Worm (Caenorhabditis elegans) whole organism, late embryonic: ENCODE measurements around the gene sna-2.

Source experiments
- C38D4.7 ChIP-seq: fragments of 200-800 bp; sonication (Bioruptor generic); optimal IDR thresholded peaks from 2 replicates; lab custom pipeline; 2018; ENCODE audit warnings: mild to moderate bottlenecking, missing genetic modification characterization, moderate library complexity, missing compliant biosample characterization
- Y22D7AL.16 ChIP-seq: sonication (generic microtip); optimal IDR thresholded peaks from 2 replicates; lab custom pipeline; 2016; ENCODE audit warnings: missing genetic modification characterization, missing compliant biosample characterization
- ceh-19 ChIP-seq: fragments of 200-800 bp; sonication (Bioruptor generic); optimal IDR thresholded peaks from 2 replicates; lab custom pipeline; 2018; ENCODE audit warnings: mild to moderate bottlenecking, missing genetic modification characterization, missing compliant biosample characterization
- ceh-2 ChIP-seq: sonication (generic microtip); optimal IDR thresholded peaks from 2 replicates; lab custom pipeline; 2016; ENCODE audit warnings: missing genotype, missing genetic modification characterization, missing compliant biosample characterization
- ceh-31 ChIP-seq: sonication (generic microtip); optimal IDR thresholded peaks from 2 replicates; lab custom pipeline; 2016; ENCODE audit warnings: missing genetic modification characterization, missing compliant biosample characterization
- ceh-45 ChIP-seq: fragments of 200-800 bp; sonication (Bioruptor generic); IDR thresholded peaks from 2 replicates; pipeline ENCODE4 v1.3.6; 2022; ENCODE audit warnings: missing genetic modification reagents, missing genetic modification characterization, missing compliant biosample characterization
- ceh-48 ChIP-seq: sonication (generic microtip); optimal IDR thresholded peaks from 2 replicates; lab custom pipeline; 2016; ENCODE audit warnings: missing genetic modification characterization, inconsistent platforms, missing compliant biosample characterization
- ceh-6 ChIP-seq: fragments of 200-800 bp; sonication (Bioruptor generic); optimal IDR thresholded peaks from 2 replicates; lab custom pipeline; 2018; ENCODE audit warnings: mild to moderate bottlenecking, missing genetic modification characterization, missing compliant biosample characterization
- ceh-9 ChIP-seq: sonication (generic microtip); optimal IDR thresholded peaks from 2 replicates; lab custom pipeline; 2016; ENCODE audit warnings: mild to moderate bottlenecking, missing genetic modification characterization, inconsistent platforms, missing compliant biosample characterization
- che-1 ChIP-seq: sonication (generic microtip); optimal IDR thresholded peaks from 2 replicates; lab custom pipeline; 2016; ENCODE audit warnings: mild to moderate bottlenecking, missing genetic modification characterization, missing compliant biosample characterization
- elt-2 ChIP-seq: sonication (generic microtip); optimal IDR thresholded peaks from 2 replicates; lab custom pipeline; 2016; ENCODE audit warnings: missing genetic modification reagents, missing genetic modification characterization, missing compliant biosample characterization
- elt-4 ChIP-seq: sonication (generic microtip); optimal IDR thresholded peaks from 2 replicates; lab custom pipeline; 2016; ENCODE audit warnings: missing genetic modification characterization, missing compliant biosample characterization
- ets-4 ChIP-seq: sonication (generic microtip); optimal IDR thresholded peaks from 2 replicates; lab custom pipeline; 2016; ENCODE audit warnings: missing genetic modification characterization, missing compliant biosample characterization
- fax-1 ChIP-seq: sonication (generic microtip); optimal IDR thresholded peaks from 2 replicates; lab custom pipeline; 2016; ENCODE audit warnings: missing genotype, missing genetic modification characterization, missing compliant biosample characterization
- fkh-10 ChIP-seq: fragments of 150-350 bp; optimal IDR thresholded peaks from 2 replicates; lab custom pipeline; 2014; ENCODE audit warnings: missing biosample characterization, missing genetic modification reagents, missing genetic modification characterization
- fkh-6 ChIP-seq: sonication (generic microtip); optimal IDR thresholded peaks from 2 replicates; lab custom pipeline; 2016; ENCODE audit warnings: missing genetic modification characterization, missing compliant biosample characterization
- gmeb-2 ChIP-seq: sonication (generic microtip); optimal IDR thresholded peaks from 2 replicates; lab custom pipeline; 2016; ENCODE audit warnings: missing genetic modification characterization, inconsistent platforms, missing compliant biosample characterization
- hlh-30 ChIP-seq: sonication (generic microtip); optimal IDR thresholded peaks from 2 replicates; lab custom pipeline; 2017; ENCODE audit warnings: antibody characterized with exemption, missing genetic modification characterization, missing compliant biosample characterization; ENCODE audit not compliant: insufficient read depth
- hlh-6 ChIP-seq: sonication (generic microtip); optimal IDR thresholded peaks from 2 replicates; lab custom pipeline; 2016; ENCODE audit warnings: missing genotype, missing genetic modification characterization, missing compliant biosample characterization
- lim-6 ChIP-seq: sonication (generic microtip); optimal IDR thresholded peaks from 2 replicates; lab custom pipeline; 2016; ENCODE audit warnings: missing genetic modification characterization, missing compliant biosample characterization
- lin-11 ChIP-seq: fragments of 200-800 bp; sonication (Bioruptor generic); optimal IDR thresholded peaks from 2 replicates; lab custom pipeline; 2018; ENCODE audit warnings: mild to moderate bottlenecking, missing genetic modification characterization, missing compliant biosample characterization
- nfya-1 ChIP-seq: sonication (generic microtip); optimal IDR thresholded peaks from 2 replicates; lab custom pipeline; 2017; ENCODE audit warnings: missing genetic modification characterization, mild to moderate bottlenecking, missing compliant biosample characterization, antibody characterized with exemption, moderate library complexity
- nhr-11 ChIP-seq: fragments of 150-350 bp; optimal IDR thresholded peaks from 2 replicates; lab custom pipeline; 2014; ENCODE audit warnings: missing biosample characterization, missing genetic modification characterization
- nhr-232 ChIP-seq: sonication (generic microtip); optimal IDR thresholded peaks from 2 replicates; lab custom pipeline; 2016; ENCODE audit warnings: missing genetic modification characterization, missing compliant biosample characterization
- npax-4 ChIP-seq: sonication (generic microtip); optimal IDR thresholded peaks from 2 replicates; lab custom pipeline; 2016; ENCODE audit warnings: missing genetic modification characterization, missing compliant biosample characterization
- pag-3 ChIP-seq: sonication (generic microtip); optimal IDR thresholded peaks from 2 replicates; lab custom pipeline; 2016; ENCODE audit warnings: missing compliant biosample characterization, missing genetic modification characterization, borderline replicate concordance
- pax-1 ChIP-seq: fragments of 150-350 bp; optimal IDR thresholded peaks from 2 replicates; lab custom pipeline; 2014; ENCODE audit warnings: missing biosample characterization, missing genetic modification characterization
- pha-2 ChIP-seq: sonication (generic microtip); optimal IDR thresholded peaks from 2 replicates; lab custom pipeline; 2017; ENCODE audit warnings: mild to moderate bottlenecking, missing genetic modification characterization, missing compliant biosample characterization
- ref-2 ChIP-seq: sonication (generic microtip); optimal IDR thresholded peaks from 2 replicates; lab custom pipeline; 2016; ENCODE audit warnings: missing genetic modification characterization, missing compliant biosample characterization
- rnt-1 ChIP-seq: sonication (generic microtip); optimal IDR thresholded peaks from 2 replicates; lab custom pipeline; 2016; ENCODE audit warnings: missing genetic modification characterization, missing compliant biosample characterization
- sdc-2 ChIP-seq: sonication (generic microtip); optimal IDR thresholded peaks from 2 replicates; lab custom pipeline; 2016; ENCODE audit warnings: missing genotype, missing genetic modification characterization, missing compliant biosample characterization
- sox-2 ChIP-seq: fragments of 200-800 bp; sonication (Bioruptor generic); IDR thresholded peaks from 2 replicates; pipeline ENCODE4 v1.3.6; 2022; ENCODE audit warnings: missing genetic modification reagents, missing genetic modification characterization, missing compliant biosample characterization
- syd-9 ChIP-seq: sonication (generic microtip); optimal IDR thresholded peaks from 2 replicates; lab custom pipeline; 2016; ENCODE audit warnings: mild to moderate bottlenecking, missing genetic modification characterization, moderate library complexity, missing compliant biosample characterization
- tbx-2 ChIP-seq: sonication (generic microtip); optimal IDR thresholded peaks from 2 replicates; lab custom pipeline; 2016; ENCODE audit warnings: missing genetic modification characterization, missing compliant biosample characterization
- ttx-3 ChIP-seq: sonication (generic microtip); optimal IDR thresholded peaks from 2 replicates; lab custom pipeline; 2016; ENCODE audit warnings: missing genetic modification reagents, missing genetic modification characterization, missing compliant biosample characterization
- unc-42 ChIP-seq: sonication (generic microtip); optimal IDR thresholded peaks from 2 replicates; lab custom pipeline; 2016; ENCODE audit warnings: missing genotype, missing genetic modification characterization, missing compliant biosample characterization
- unc-55 ChIP-seq: sonication (generic microtip); optimal IDR thresholded peaks from 2 replicates; lab custom pipeline; 2017; ENCODE audit warnings: missing biosample characterization, missing genetic modification reagents, missing genetic modification characterization
- unc-86 ChIP-seq: sonication (generic microtip); optimal IDR thresholded peaks from 2 replicates; lab custom pipeline; 2016; ENCODE audit warnings: missing genetic modification characterization, missing compliant biosample characterization
- ztf-16 ChIP-seq: sonication (generic microtip); optimal IDR thresholded peaks from 2 replicates; lab custom pipeline; 2017; ENCODE audit warnings: missing genetic modification characterization, missing compliant biosample characterization

Gene sna-2

DNA sequence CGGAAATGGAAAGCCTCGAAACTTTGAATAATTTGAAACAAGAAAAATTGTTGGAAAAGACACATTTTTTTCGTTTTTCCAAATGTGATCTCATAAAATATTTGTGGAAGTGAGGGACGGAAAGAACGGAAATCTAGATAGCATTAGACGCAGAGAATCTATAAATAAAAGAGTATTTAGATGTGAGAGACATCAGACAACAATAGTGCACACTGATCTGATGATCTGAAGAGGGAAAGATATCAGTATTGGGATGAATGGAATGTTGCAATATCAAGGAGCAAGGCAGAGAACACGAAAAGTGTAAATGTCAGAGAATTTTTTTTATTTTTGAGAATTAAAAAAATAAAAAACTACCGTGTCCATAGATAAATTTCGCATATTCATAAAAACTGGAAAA lies 42.6 kb downstream of the sna-2 start:
- no peak for TF ChIP-seq tbx-2 (tag; lab: Kevin White, UChicago)

DNA sequence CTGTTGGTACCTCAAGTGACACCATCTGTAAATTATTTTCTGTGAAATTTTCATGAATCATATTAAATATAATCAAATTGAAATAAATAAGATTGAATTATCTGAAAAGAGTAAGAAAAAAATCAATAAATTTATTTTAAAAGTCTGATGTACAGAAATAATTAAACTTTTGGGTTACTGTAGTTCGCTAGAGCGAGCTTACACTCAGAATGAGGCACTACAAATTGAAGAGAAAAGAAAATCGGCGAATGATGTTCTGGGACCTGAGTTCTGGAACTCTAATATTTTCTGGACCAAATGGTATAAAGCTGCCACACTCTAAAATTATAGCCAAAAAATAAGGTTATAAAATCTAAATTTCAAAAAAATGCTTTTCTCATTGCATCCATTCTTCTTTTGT lies 43.5 kb downstream of the sna-2 start:
- TF ChIP-seq sox-2 (GFP tag; lab: Robert Waterston, UW) = no peak
- no peak for TF ChIP-seq unc-86 (tag; lab: Kevin White, UChicago)
- TF ChIP-seq gmeb-2 (tag; lab: Kevin White, UChicago) = no peak
- TF ChIP-seq ceh-48 (tag; lab: Kevin White, UChicago) = no peak
- TF ChIP-seq rnt-1 (tag; lab: Kevin White, UChicago) = no peak
- no peak for TF ChIP-seq ztf-16 (tag; lab: Kevin White, UChicago)
- no peak for TF ChIP-seq fkh-6
- no peak for TF ChIP-seq ceh-2
- TF ChIP-seq che-1 (tag; lab: Kevin White, UChicago) = no peak
- no peak for TF ChIP-seq fkh-10 (GFP tag; lab: Kevin White, UChicago)
- TF ChIP-seq pax-1 (tag; lab: Kevin White, UChicago) = no peak
- TF ChIP-seq fax-1 (tag; lab: Kevin White, UChicago) = no peak
- no peak for TF ChIP-seq unc-55 (GFP tag; lab: Kevin White, UChicago)
- no peak for TF ChIP-seq pha-2
- no peak for TF ChIP-seq sdc-2 (tag; lab: Kevin White, UChicago)
- TF ChIP-seq elt-4 (tag; lab: Kevin White, UChicago) = no peak
- TF ChIP-seq nfya-1 (tag; lab: Kevin White, UChicago) = no peak
- TF ChIP-seq lin-11 = no peak
- no peak for TF ChIP-seq ceh-45 (GFP tag; lab: Robert Waterston, UW)
- TF ChIP-seq, all 69 proteins: peak for 0

DNA sequence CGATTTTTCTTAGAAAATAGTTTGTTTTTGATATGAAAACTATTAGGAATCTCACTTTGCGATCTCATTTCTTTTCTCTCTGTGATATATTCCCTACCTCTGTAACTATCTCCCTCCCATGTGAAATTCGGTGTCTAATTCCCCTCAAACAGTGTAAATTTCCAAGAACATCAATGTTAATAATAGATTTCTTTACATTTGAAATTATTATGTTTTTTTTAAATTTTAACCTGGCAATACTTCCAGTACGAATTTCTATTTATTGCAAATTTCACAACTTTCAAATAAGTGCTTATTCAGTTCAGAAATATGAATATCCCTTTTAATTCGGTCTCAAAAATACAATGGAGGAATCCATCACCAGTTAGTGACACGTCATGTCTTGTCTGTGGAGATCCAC lies 49.1 kb downstream of the sna-2 start, which contains the start of gene nhr-100:
Gene nhr-100, plus strand, starts transcription at position 301 of the 400 bp plus-strand sequence.
- TF ChIP-seq tbx-2 (tag; lab: Kevin White, UChicago) = no peak
- TF ChIP-seq ceh-6 (GFP tag; lab: Kevin White, UChicago) = no peak
- no peak for TF ChIP-seq lim-6 (tag; lab: Kevin White, UChicago)
- TF ChIP-seq hlh-30 (tag; lab: Kevin White, UChicago) = no peak
- TF ChIP-seq pag-3 = no peak
- no peak for TF ChIP-seq unc-42 (tag; lab: Kevin White, UChicago)
- TF ChIP-seq ceh-48 (tag; lab: Kevin White, UChicago) = no peak
- TF ChIP-seq nhr-11 (tag; lab: Kevin White, UChicago) = no peak
- no peak for TF ChIP-seq C38D4.7 (GFP tag; lab: Kevin White, UChicago)
- no peak for TF ChIP-seq ceh-9 (tag; lab: Kevin White, UChicago)
- TF ChIP-seq ceh-19 = no peak
- no peak for TF ChIP-seq Y22D7AL.16 (tag; lab: Kevin White, UChicago)
- TF ChIP-seq, all 69 proteins: peak for 0

DNA sequence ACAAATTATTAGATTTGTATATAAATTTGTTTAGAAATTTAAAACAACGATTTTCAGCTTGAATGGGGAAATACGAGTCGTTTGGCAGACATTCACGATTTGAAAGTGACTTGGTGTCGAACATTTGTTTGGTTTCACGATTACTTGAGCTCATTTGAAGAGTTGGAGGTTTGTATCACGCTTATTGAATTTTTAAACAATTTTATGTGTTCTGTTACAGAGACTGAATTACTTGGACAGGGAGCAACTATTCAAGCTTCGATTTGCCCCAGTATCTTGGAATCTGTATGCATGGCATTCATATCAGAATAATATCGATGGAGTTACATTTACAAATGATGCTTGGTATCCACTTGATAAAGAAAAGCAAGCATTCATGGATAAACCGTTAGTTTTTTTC lies 50.2 kb downstream of the sna-2 start:
- no peak for TF ChIP-seq ceh-31 (tag; lab: Kevin White, UChicago)
- TF ChIP-seq elt-2 = no peak
- no peak for TF ChIP-seq syd-9 (tag; lab: Kevin White, UChicago)
- no peak for TF ChIP-seq ttx-3 (tag; lab: Kevin White, UChicago)
- TF ChIP-seq hlh-6 = no peak
- TF ChIP-seq lim-6 (tag; lab: Kevin White, UChicago) = no peak
- TF ChIP-seq ref-2 (tag; lab: Kevin White, UChicago) = no peak
- no peak for TF ChIP-seq nhr-11 (tag; lab: Kevin White, UChicago)
- no peak for TF ChIP-seq nhr-232 (tag; lab: Kevin White, UChicago)
- no peak for TF ChIP-seq ets-4 (tag; lab: Kevin White, UChicago)
- no peak for TF ChIP-seq Y22D7AL.16 (tag; lab: Kevin White, UChicago)
- TF ChIP-seq lin-11 = no peak
- TF ChIP-seq gmeb-2 (tag; lab: Kevin White, UChicago) = no peak
- no peak for TF ChIP-seq npax-4 (tag; lab: Kevin White, UChicago)
